Fruit fly (Drosophila melanogaster) whole organism, prepupa: ENCODE results near the gene CG32772.

Experiments
- CG10631 ChIP-seq: fragments of 200-800 bp; sonication (Bioruptor generic); optimal IDR thresholded peaks from 2 replicates; lab custom pipeline; 2016; ENCODE audit warnings: missing biosample characterization, missing genetic modification characterization
- CG10669 ChIP-seq: fragments of 200-800 bp; sonication (Bioruptor generic); optimal IDR thresholded peaks from 3 replicates; lab custom pipeline; 2018; ENCODE audit warnings: missing biosample characterization, mild to moderate bottlenecking, missing genetic modification characterization, moderate library complexity
- CG11762 ChIP-seq: fragments of 200-800 bp; sonication (Bioruptor generic); optimal IDR thresholded peaks from 3 replicates; lab custom pipeline; 2016; ENCODE audit warnings: missing biosample characterization, missing genetic modification characterization; ENCODE audit not compliant: insufficient read depth
- CG11902 ChIP-seq: fragments of 200-800 bp; sonication (Bioruptor generic); optimal IDR thresholded peaks from 3 replicates; lab custom pipeline; 2016; ENCODE audit warnings: missing biosample characterization, missing genetic modification characterization
- CG15336 ChIP-seq: fragments of 200-800 bp; sonication (Bioruptor generic); IDR thresholded peaks from 2 replicates; pipeline ENCODE4 v1.3.6; 2022; ENCODE audit warnings: missing biosample characterization, missing genetic modification characterization
- CG1621 ChIP-seq: fragments of 200-800 bp; sonication (Bioruptor generic); optimal IDR thresholded peaks from 3 replicates; lab custom pipeline; 2018; ENCODE audit warnings: missing biosample characterization, mild to moderate bottlenecking, missing genetic modification characterization
- CG16779 ChIP-seq: fragments of 200-800 bp; sonication (Bioruptor generic); optimal IDR thresholded peaks from 3 replicates; lab custom pipeline; 2017; ENCODE audit warnings: missing biosample characterization, mild to moderate bottlenecking, missing genetic modification characterization
- CG3032 ChIP-seq: fragments of 200-800 bp; optimal IDR thresholded peaks from 2 replicates; lab custom pipeline; 2019; ENCODE audit warnings: missing biosample characterization, mild to moderate bottlenecking, missing genetic modification characterization, moderate library complexity
- CG31627 ChIP-seq: fragments of 200-800 bp; sonication (Bioruptor generic); optimal IDR thresholded peaks from 3 replicates; lab custom pipeline; 2016; ENCODE audit warnings: missing biosample characterization, missing genetic modification characterization
- CG32006 ChIP-seq: fragments of 200-800 bp; sonication (Bioruptor generic); optimal IDR thresholded peaks from 3 replicates; lab custom pipeline; 2017; ENCODE audit warnings: missing biosample characterization, mild to moderate bottlenecking, missing genetic modification characterization
- CG34406 ChIP-seq: fragments of 200-800 bp; sonication (Bioruptor generic); optimal IDR thresholded peaks from 3 replicates; lab custom pipeline; 2016; ENCODE audit warnings: missing biosample characterization, missing genetic modification characterization
- CG3919 ChIP-seq: fragments of 200-800 bp; sonication (Bioruptor generic); optimal IDR thresholded peaks from 3 replicates; lab custom pipeline; 2016; ENCODE audit warnings: missing biosample characterization, missing genetic modification characterization
- CG4318 ChIP-seq: fragments of 200-800 bp; sonication (Bioruptor generic); optimal IDR thresholded peaks from 3 replicates; lab custom pipeline; 2017; ENCODE audit warnings: missing biosample characterization, mild to moderate bottlenecking, missing genetic modification characterization
- CG6792 ChIP-seq: fragments of 200-800 bp; sonication (Bioruptor generic); optimal IDR thresholded peaks from 3 replicates; lab custom pipeline; 2016; ENCODE audit warnings: missing biosample characterization, missing genetic modification characterization
- CG6808 ChIP-seq: fragments of 200-800 bp; sonication (Bioruptor generic); optimal IDR thresholded peaks from 3 replicates; lab custom pipeline; 2017; ENCODE audit warnings: missing biosample characterization, missing genetic modification characterization, mild to moderate bottlenecking, moderate library complexity, missing genetic modification reagents
- CG6854 ChIP-seq: fragments of 200-800 bp; sonication (Bioruptor generic); optimal IDR thresholded peaks from 2 replicates; lab custom pipeline; 2017; ENCODE audit warnings: missing biosample characterization, mild to moderate bottlenecking, missing genetic modification characterization
- CG8119 ChIP-seq: fragments of 200-800 bp; sonication (Bioruptor generic); IDR thresholded peaks from 3 replicates; pipeline ENCODE4 v1.3.6; 2022; ENCODE audit warnings: missing biosample characterization, missing genetic modification characterization
- CG8319 ChIP-seq: fragments of 200-800 bp; sonication (Bioruptor generic); optimal IDR thresholded peaks from 3 replicates; lab custom pipeline; 2016; ENCODE audit warnings: missing biosample characterization, missing genetic modification characterization
- CG8632 ChIP-seq: fragments of 200-800 bp; sonication (Bioruptor generic); optimal IDR thresholded peaks from 3 replicates; lab custom pipeline; 2016; ENCODE audit warnings: missing biosample characterization, missing genetic modification characterization
- CG9139 ChIP-seq: fragments of 200-800 bp; sonication (Bioruptor generic); optimal IDR thresholded peaks from 3 replicates; lab custom pipeline; 2017; ENCODE audit warnings: missing biosample characterization, mild to moderate bottlenecking, missing genetic modification characterization
- Eip75B ChIP-seq: fragments of 200-800 bp; sonication (Bioruptor generic); optimal IDR thresholded peaks from 3 replicates; lab custom pipeline; 2016; ENCODE audit warnings: missing biosample characterization, missing genetic modification characterization
- Eip78C ChIP-seq: fragments of 200-800 bp; sonication (Bioruptor generic); peaks from one replicate; lab custom pipeline; 2016; ENCODE audit warnings: missing biosample characterization, missing genetic modification characterization
- Ets21C ChIP-seq: fragments of 200-800 bp; sonication (Bioruptor generic); optimal IDR thresholded peaks from 3 replicates; lab custom pipeline; 2016; ENCODE audit warnings: missing biosample characterization, missing genetic modification characterization
- Ets96B ChIP-seq: fragments of 200-800 bp; optimal IDR thresholded peaks from 2 replicates; lab custom pipeline; 2019; ENCODE audit warnings: missing biosample characterization, mild to moderate bottlenecking, missing genetic modification characterization, moderate library complexity
- Gug ChIP-seq: fragments of 200-800 bp; sonication (Bioruptor generic); IDR thresholded peaks from 2 replicates; pipeline ENCODE4 v1.3.6; 2022; ENCODE audit warnings: missing biosample characterization, missing genetic modification characterization
- Hr38 ChIP-seq: sonication (Bioruptor generic); optimal IDR thresholded peaks from 2 replicates; lab custom pipeline; 2016; ENCODE audit warnings: missing biosample characterization, missing genetic modification characterization
- Hr39 ChIP-seq: fragments of 200-800 bp; sonication (Bioruptor generic); optimal IDR thresholded peaks from 2 replicates; lab custom pipeline; 2016; ENCODE audit warnings: missing biosample characterization, missing genetic modification characterization
- Met ChIP-seq: fragments of 200-800 bp; sonication (Bioruptor generic); optimal IDR thresholded peaks from 3 replicates; lab custom pipeline; 2016; ENCODE audit warnings: missing biosample characterization, missing genetic modification characterization
- OdsH ChIP-seq: fragments of 200-800 bp; sonication (Bioruptor generic); optimal IDR thresholded peaks from 3 replicates; lab custom pipeline; 2016; ENCODE audit warnings: missing biosample characterization, missing genetic modification characterization
- Smox ChIP-seq: fragments of 200-800 bp; sonication (Bioruptor generic); optimal IDR thresholded peaks from 3 replicates; lab custom pipeline; 2016; ENCODE audit warnings: missing biosample characterization, missing genetic modification characterization
- Sox102F ChIP-seq: fragments of 200-800 bp; sonication (Bioruptor generic); optimal IDR thresholded peaks from 2 replicates; lab custom pipeline; 2016; ENCODE audit warnings: missing biosample characterization, mild to moderate bottlenecking, missing genetic modification characterization
- Sox14 ChIP-seq: fragments of 200-800 bp; sonication (Bioruptor generic); optimal IDR thresholded peaks from 3 replicates; lab custom pipeline; 2016; ENCODE audit warnings: missing biosample characterization, missing genetic modification characterization
- achi ChIP-seq: fragments of 200-800 bp; sonication (Bioruptor generic); optimal IDR thresholded peaks from 3 replicates; lab custom pipeline; 2016; ENCODE audit warnings: missing biosample characterization, missing genetic modification characterization
- acj6 ChIP-seq: fragments of 200-800 bp; sonication (Bioruptor generic); optimal IDR thresholded peaks from 3 replicates; lab custom pipeline; 2016; ENCODE audit warnings: missing biosample characterization, missing genetic modification characterization
- cyc ChIP-seq: fragments of 200-800 bp; sonication (Bioruptor generic); optimal IDR thresholded peaks from 3 replicates; lab custom pipeline; 2016; ENCODE audit warnings: missing biosample characterization, missing genetic modification characterization
- dac ChIP-seq: fragments of 200-800 bp; sonication (Bioruptor generic); optimal IDR thresholded peaks from 2 replicates; lab custom pipeline; 2017; ENCODE audit warnings: missing biosample characterization, mild to moderate bottlenecking, missing genetic modification characterization
- dsx ChIP-seq: fragments of 200-800 bp; optimal IDR thresholded peaks from 3 replicates; lab custom pipeline; 2019; ENCODE audit warnings: missing biosample characterization, mild to moderate bottlenecking, missing genetic modification characterization, moderate library complexity; ENCODE audit not compliant: poor library complexity, severe bottlenecking
- eg ChIP-seq: fragments of 200-800 bp; sonication (Bioruptor generic); IDR thresholded peaks from 3 replicates; pipeline ENCODE4 v1.3.6; 2022; ENCODE audit warnings: missing biosample characterization, missing genetic modification characterization
- esn ChIP-seq: fragments of 200-800 bp; sonication (Bioruptor generic); optimal IDR thresholded peaks from 2 replicates; lab custom pipeline; 2016; ENCODE audit warnings: missing biosample characterization, mild to moderate bottlenecking, missing genetic modification characterization, moderate library complexity
- fd59A ChIP-seq: fragments of 200-800 bp; sonication (Bioruptor generic); optimal IDR thresholded peaks from 2 replicates; lab custom pipeline; 2017; ENCODE audit warnings: missing biosample characterization, mild to moderate bottlenecking, missing genetic modification characterization, missing genetic modification reagents
- fd85E ChIP-seq: fragments of 200-800 bp; sonication (Bioruptor generic); optimal IDR thresholded peaks from 3 replicates; lab custom pipeline; 2016; ENCODE audit warnings: missing biosample characterization, missing genetic modification characterization
- fkh ChIP-seq: fragments of 200-800 bp; sonication (Bioruptor generic); optimal IDR thresholded peaks from 3 replicates; lab custom pipeline; 2017; ENCODE audit warnings: missing biosample characterization, mild to moderate bottlenecking, missing genetic modification characterization, moderate library complexity
- lz ChIP-seq: fragments of 200-800 bp; sonication (Bioruptor generic); optimal IDR thresholded peaks from 3 replicates; lab custom pipeline; 2016; ENCODE audit warnings: missing biosample characterization, missing genetic modification characterization
- net ChIP-seq: fragments of 200-800 bp; sonication (Bioruptor generic); optimal IDR thresholded peaks from 3 replicates; lab custom pipeline; 2016; ENCODE audit warnings: missing biosample characterization, missing genetic modification characterization
- salr ChIP-seq, 2 experiments: fragments of 200-800 bp; sonication (Bioruptor generic); optimal IDR thresholded peaks; 3 replicates each; lab custom pipeline; 2016 to 2018; ENCODE audit warnings: missing biosample characterization in 2 of 2, missing genetic modification characterization in 2 of 2, mild to moderate bottlenecking in 1 of 2
- spab ChIP-seq: fragments of 200-800 bp; sonication (Bioruptor generic); optimal IDR thresholded peaks from 2 replicates; lab custom pipeline; 2017; ENCODE audit warnings: missing biosample characterization, mild to moderate bottlenecking, missing genetic modification characterization, missing genetic modification reagents
- ss ChIP-seq, 2 experiments: fragments of 200-800 bp; sonication (Bioruptor generic); optimal IDR thresholded peaks; 2 replicates in 1 of 2; 3 replicates in 1 of 2; lab custom pipeline; 2017 to 2018; ENCODE audit warnings: mild to moderate bottlenecking in 2 of 2, missing biosample characterization in 2 of 2, missing genetic modification characterization in 2 of 2, moderate library complexity in 1 of 2
- svp ChIP-seq: fragments of 200-800 bp; sonication (Bioruptor generic); peaks from one replicate; lab custom pipeline; 2016; ENCODE audit warnings: missing biosample characterization, missing genetic modification characterization
- topi ChIP-seq: fragments of 200-800 bp; sonication (Bioruptor generic); optimal IDR thresholded peaks from 3 replicates; lab custom pipeline; 2016; ENCODE audit warnings: missing biosample characterization, missing genetic modification characterization
- vri ChIP-seq: fragments of 200-800 bp; sonication (Bioruptor generic); optimal IDR thresholded peaks from 3 replicates; lab custom pipeline; 2016; ENCODE audit warnings: missing biosample characterization, mild to moderate bottlenecking, missing genetic modification characterization

CG32772 gene

dm6 chrX:4935979-4936843 is 27.3 kb downstream of the CG32772 start:
- TF ChIP-seq CG16779 (tag; lab: Kevin White, UChicago) (peak; percentile 28), Smox (GFP tag; lab: Kevin White, UChicago) (peak; percentile 60), Ets21C (no peak), Hr39 (GFP tag; lab: Kevin White, UChicago) (peak; percentile 30), Gug (GFP tag; lab: Robert Waterston, UW) (no peak), Eip75B (GFP tag; lab: Kevin White, UChicago) (peak; percentile 11), salr (GFP tag; optimal IDR thresholded peaks at IDR 0.05; lab: Kevin White, UChicago) (no peak), cyc (GFP tag; lab: Kevin White, UChicago) (peak; percentile 43), CG3919 (GFP tag; lab: Kevin White, UChicago) (peak; percentile 49), vri (GFP tag; lab: Kevin White, UChicago) (peak; percentile 82), CG34406 (GFP tag; lab: Kevin White, UChicago) (peak; percentile 48), CG15336 (GFP tag; lab: Robert Waterston, UW) (no peak), achi (GFP tag; lab: Kevin White, UChicago) (peak; percentile 45), CG9139 (GFP tag; lab: Kevin White, UChicago) (no peak), lz (GFP tag; lab: Kevin White, UChicago) (peak; percentile 52), fkh (peak; percentile 58), Eip78C (GFP tag; lab: Kevin White, UChicago) (peak; percentile 88), eg (no peak), CG6792 (GFP tag; lab: Kevin White, UChicago) (peak; percentile 39), fd85E (no peak), Ets96B (peak; percentile 52), CG10631 (peak; percentile 20), CG6808 (GFP tag; lab: Kevin White, UChicago) (peak; percentile 27), Sox14 (peak; percentile 53), esn (GFP tag; lab: Kevin White, UChicago) (peak; percentile 65), dsx (peak; percentile 33), Sox102F (GFP tag; lab: Kevin White, UChicago) (peak; percentile 64), dac (GFP tag; lab: Kevin White, UChicago) (peak; percentile 1), topi (GFP tag; lab: Kevin White, UChicago) (peak; percentile 56), CG8119 (GFP tag; lab: Robert Waterston, UW) (no peak), acj6 (GFP tag; lab: Kevin White, UChicago) (peak; percentile 18), Hr38 (GFP tag; lab: Kevin White, UChicago) (no peak), CG8319 (GFP tag; lab: Kevin White, UChicago) (no peak), CG6854 (GFP tag; lab: Kevin White, UChicago) (peak; percentile 5), net (GFP tag; lab: Kevin White, UChicago) (peak; percentile 48), CG11902 (GFP tag; lab: Kevin White, UChicago) (no peak), CG1621 (no peak), CG8632 (GFP tag; lab: Kevin White, UChicago) (peak; percentile 8), spab (no peak), CG4318 (GFP tag; lab: Kevin White, UChicago) (no peak), CG10669 (GFP tag; lab: Kevin White, UChicago) (peak; percentile 47), CG31627 (peak; percentile 46), CG32006 (GFP tag; lab: Kevin White, UChicago) (peak; percentile 23), CG3032 (peak; percentile 35), CG11762 (peak; percentile 38), fd59A (no peak), svp (GFP tag; lab: Kevin White, UChicago) (peak; percentile 61), OdsH (GFP tag; lab: Kevin White, UChicago) (peak; percentile 48), Met (peak; percentile 61), ss (GFP tag; optimal IDR thresholded peaks at IDR 0.05; lab: Kevin White, UChicago) (peak in 1 of 2 experiments; percentile 46)
